Worm (Caenorhabditis elegans) whole organism, L3 larva: ENCODE data around the gene meg-1.

Experiments
- R02D3.7 ChIP-seq: fragments of 150-350 bp; optimal IDR thresholded peaks from 2 replicates; lab custom pipeline; 2014; ENCODE audit warnings: missing biosample characterization, missing genetic modification characterization
- aly-2 ChIP-seq: fragments of 150-350 bp; optimal IDR thresholded peaks from 2 replicates; lab custom pipeline; 2014; ENCODE audit warnings: missing biosample characterization, missing genetic modification characterization
- ceh-82 ChIP-seq: fragments of 150-350 bp; optimal IDR thresholded peaks from 2 replicates; lab custom pipeline; 2014; ENCODE audit warnings: missing biosample characterization, missing genetic modification characterization
- ceh-9 ChIP-seq: sonication (generic microtip); optimal IDR thresholded peaks from 2 replicates; lab custom pipeline; 2018; ENCODE audit warnings: missing biosample characterization, missing genetic modification characterization
- egl-27 ChIP-seq: sonication (generic microtip); optimal IDR thresholded peaks from 4 replicates; lab custom pipeline; 2017; ENCODE audit warnings: missing biosample characterization, missing genetic modification reagents, missing genetic modification characterization
- egl-5 ChIP-seq: fragments of 150-350 bp; optimal IDR thresholded peaks from 2 replicates; lab custom pipeline; 2017; ENCODE audit warnings: missing biosample characterization, missing genetic modification reagents, missing genetic modification characterization, inconsistent platforms
- elt-2 ChIP-seq: sonication (generic microtip); optimal IDR thresholded peaks from 2 replicates; lab custom pipeline; 2016; ENCODE audit warnings: missing genetic modification reagents, mild to moderate bottlenecking, missing genetic modification characterization, missing compliant biosample characterization
- elt-3 ChIP-seq, 3 experiments: fragments of 150-350 bp in 1 of 3; sonication (generic microtip) in 2 of 3; optimal IDR thresholded peaks; 2 replicates in 2 of 3; 4 replicates in 1 of 3; lab custom pipeline; 2014 to 2017; ENCODE audit warnings: missing biosample characterization in 3 of 3, missing genetic modification characterization in 3 of 3
- fkh-10 ChIP-seq: sonication (generic microtip); optimal IDR thresholded peaks from 2 replicates; lab custom pipeline; 2017; ENCODE audit warnings: missing biosample characterization, missing genetic modification reagents, missing genetic modification characterization
- fkh-2 ChIP-seq: fragments of 150-350 bp; optimal IDR thresholded peaks from 2 replicates; lab custom pipeline; 2014; ENCODE audit warnings: missing biosample characterization, missing genetic modification reagents, missing genetic modification characterization
- fos-1 ChIP-seq: fragments of 150-350 bp; optimal IDR thresholded peaks from 2 replicates; lab custom pipeline; 2014; ENCODE audit warnings: missing biosample characterization, missing genetic modification characterization
- hmg-11 ChIP-seq: sonication (generic microtip); optimal IDR thresholded peaks from 2 replicates; lab custom pipeline; 2016; ENCODE audit warnings: missing genetic modification characterization, missing compliant biosample characterization
- jun-1 ChIP-seq: fragments of 150-350 bp; optimal IDR thresholded peaks from 2 replicates; lab custom pipeline; 2014; ENCODE audit warnings: missing biosample characterization, missing genetic modification reagents, missing genetic modification characterization
- lin-15B ChIP-seq: fragments of 150-350 bp; optimal IDR thresholded peaks from 2 replicates; lab custom pipeline; 2014; ENCODE audit warnings: missing biosample characterization, missing genetic modification characterization
- lin-39 ChIP-seq: fragments of 150-350 bp; optimal IDR thresholded peaks from 2 replicates; lab custom pipeline; 2018; ENCODE audit warnings: missing biosample characterization, missing genetic modification reagents, missing genetic modification characterization
- lsy-12 ChIP-seq: sonication (generic microtip); optimal IDR thresholded peaks from 2 replicates; lab custom pipeline; 2016; ENCODE audit warnings: mild to moderate bottlenecking, missing genetic modification characterization, missing compliant biosample characterization
- mdl-1 ChIP-seq: fragments of 150-350 bp; optimal IDR thresholded peaks from 2 replicates; lab custom pipeline; 2014; ENCODE audit warnings: missing biosample characterization, missing genetic modification characterization
- mml-1 ChIP-seq: fragments of 150-350 bp; sonication (generic microtip); optimal IDR thresholded peaks from 3 replicates; lab custom pipeline; 2014; ENCODE audit warnings: missing biosample characterization, missing genetic modification characterization
- nfya-1 ChIP-seq: sonication (generic microtip); optimal IDR thresholded peaks from 2 replicates; lab custom pipeline; 2017; ENCODE audit warnings: missing genetic modification characterization, mild to moderate bottlenecking, missing compliant biosample characterization, antibody characterized with exemption, moderate library complexity; ENCODE audit not compliant: insufficient read depth
- nhr-11 ChIP-seq: fragments of 150-350 bp; optimal IDR thresholded peaks from 2 replicates; lab custom pipeline; 2014; ENCODE audit warnings: missing biosample characterization, missing genetic modification characterization
- nhr-12 ChIP-seq: fragments of 150-350 bp; optimal IDR thresholded peaks from 2 replicates; lab custom pipeline; 2014; ENCODE audit warnings: missing biosample characterization, missing genetic modification characterization
- nhr-23 ChIP-seq: fragments of 150-350 bp; optimal IDR thresholded peaks from 2 replicates; lab custom pipeline; 2014; ENCODE audit warnings: missing biosample characterization, missing genetic modification reagents, missing genetic modification characterization
- nhr-237 ChIP-seq: fragments of 150-350 bp; optimal IDR thresholded peaks from 2 replicates; lab custom pipeline; 2014; ENCODE audit warnings: missing biosample characterization, missing genetic modification characterization
- nhr-25 ChIP-seq: sonication (generic microtip); optimal IDR thresholded peaks from 2 replicates; lab custom pipeline; 2017; ENCODE audit warnings: missing biosample characterization, missing genetic modification characterization
- nhr-28 ChIP-seq: fragments of 150-350 bp; optimal IDR thresholded peaks from 2 replicates; lab custom pipeline; 2014; ENCODE audit warnings: missing biosample characterization, missing genetic modification characterization
- nhr-43 ChIP-seq: sonication (generic microtip); optimal IDR thresholded peaks from 2 replicates; lab custom pipeline; 2016; ENCODE audit warnings: mild to moderate bottlenecking, missing genetic modification characterization, missing compliant biosample characterization; ENCODE audit not compliant: poor library complexity, severe bottlenecking
- nhr-67 ChIP-seq: fragments of 150-350 bp; optimal IDR thresholded peaks from 2 replicates; lab custom pipeline; 2014; ENCODE audit warnings: missing biosample characterization, missing genetic modification characterization
- nhr-76 ChIP-seq: fragments of 150-350 bp; sonication (generic microtip); optimal IDR thresholded peaks from 5 replicates; lab custom pipeline; 2014; ENCODE audit warnings: missing biosample characterization, missing genetic modification characterization
- nhr-77 ChIP-seq: fragments of 150-350 bp; optimal IDR thresholded peaks from 2 replicates; lab custom pipeline; 2014; ENCODE audit warnings: missing biosample characterization, missing genetic modification characterization
- pha-4 ChIP-seq: fragments of 150-350 bp; optimal IDR thresholded peaks from 2 replicates; lab custom pipeline; 2014; ENCODE audit warnings: missing biosample characterization, missing genetic modification reagents, missing genetic modification characterization
- pqm-1 ChIP-seq: fragments of 150-350 bp; optimal IDR thresholded peaks from 2 replicates; lab custom pipeline; 2017; ENCODE audit warnings: missing biosample characterization, missing genetic modification characterization, inconsistent platforms
- sea-2 ChIP-seq: fragments of 150-350 bp; sonication (generic microtip); optimal IDR thresholded peaks from 4 replicates; lab custom pipeline; 2014; ENCODE audit warnings: missing biosample characterization, missing genetic modification reagents, missing genetic modification characterization
- skn-1 ChIP-seq: fragments of 150-350 bp; optimal IDR thresholded peaks from 2 replicates; lab custom pipeline; 2014; ENCODE audit warnings: missing biosample characterization, missing genetic modification characterization
- unc-39 ChIP-seq: sonication (generic microtip); optimal IDR thresholded peaks from 4 replicates; lab custom pipeline; 2017; ENCODE audit warnings: missing biosample characterization, missing genetic modification characterization
- unc-62 ChIP-seq: fragments of 150-350 bp; sonication (generic microtip); optimal IDR thresholded peaks from 4 replicates; lab custom pipeline; 2014; ENCODE audit warnings: missing biosample characterization, missing genetic modification reagents, missing genetic modification characterization

Gene meg-1

DNA sequence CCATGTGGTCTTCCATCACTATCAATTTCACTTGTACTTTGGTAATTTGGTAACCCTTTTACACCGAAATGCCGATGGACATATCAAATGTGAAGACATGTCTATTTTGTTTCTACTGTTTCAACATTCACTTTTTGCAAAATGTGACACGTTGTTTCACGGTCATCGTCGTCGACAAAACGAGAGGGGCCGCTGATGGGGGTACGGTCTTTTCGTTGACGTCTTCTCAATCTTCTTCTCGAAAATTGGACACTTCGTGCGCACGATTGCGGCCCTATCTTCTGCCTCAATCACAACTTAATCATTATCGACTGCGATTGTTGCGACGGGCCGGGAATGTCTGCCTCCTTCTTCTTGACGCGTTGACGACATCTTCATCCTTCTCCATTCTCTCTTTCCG, 7.3 kb upstream of the meg-1 start:
- peak; percentile 21 for TF ChIP-seq lsy-12
- peak; percentile 30 for TF ChIP-seq nhr-25
- TF ChIP-seq sea-2: no peak
- TF ChIP-seq elt-3 (tag; optimal IDR thresholded peaks at IDR 0.05; lab: Kevin White, UChicago): peak in 2 of 3 experiments; percentile 12 to 59
- TF ChIP-seq jun-1 (tag; lab: Kevin White, UChicago): no peak
- peak; percentile 26 for TF ChIP-seq nhr-23
- TF ChIP-seq ceh-9 (tag; lab: Kevin White, UChicago): no peak
- TF ChIP-seq hmg-11 (tag; lab: Kevin White, UChicago): no peak
- no peak for TF ChIP-seq unc-39 (tag; lab: Kevin White, UChicago)
- no peak for TF ChIP-seq mdl-1 (tag; lab: Kevin White, UChicago)
- no peak for TF ChIP-seq nhr-76 (tag; lab: Kevin White, UChicago)
- TF ChIP-seq pqm-1: no peak
- no peak for TF ChIP-seq nhr-237 (tag; lab: Kevin White, UChicago)
- peak; percentile 34 for TF ChIP-seq nhr-43 (tag; lab: Kevin White, UChicago)
- TF ChIP-seq aly-2 (tag; lab: Kevin White, UChicago): no peak
- no peak for TF ChIP-seq egl-5 (tag; lab: Kevin White, UChicago)
- no peak for TF ChIP-seq nhr-77 (tag; lab: Kevin White, UChicago)
- TF ChIP-seq lin-39 (tag; lab: Kevin White, UChicago): no peak
- no peak for TF ChIP-seq lin-15B (tag; lab: Kevin White, UChicago)
- no peak for TF ChIP-seq ceh-82

DNA sequence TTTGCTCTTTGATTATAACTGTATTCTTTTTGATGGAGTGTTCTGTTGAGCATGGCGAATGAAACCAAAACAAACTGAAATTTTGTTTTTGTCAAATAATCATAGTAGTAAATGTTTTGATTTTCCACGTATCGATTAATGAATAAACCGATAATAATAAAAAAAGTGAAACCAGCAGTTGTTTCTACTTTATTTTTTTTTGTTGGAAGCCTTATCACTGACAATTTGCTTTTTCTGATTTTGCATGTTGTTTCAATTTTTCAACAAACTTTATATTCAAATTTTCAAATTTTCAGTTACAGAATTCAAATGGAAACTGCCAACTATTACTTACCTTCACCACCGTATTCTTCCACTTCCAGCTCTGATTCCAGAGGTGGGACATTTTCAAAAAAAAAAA, 5.1 kb upstream of the meg-1 start, which contains the start of gene elt-3:
Gene elt-3 (plus strand): TSS at position 301 of the 400 bp plus-strand sequence.
- TF ChIP-seq fkh-10 (GFP tag; lab: Kevin White, UChicago) (no peak), pha-4 (tag; lab: Kevin White, UChicago) (no peak), fos-1 (tag; lab: Kevin White, UChicago) (no peak), nhr-67 (no peak), R02D3.7 (tag; lab: Kevin White, UChicago) (no peak), skn-1 (tag; lab: Kevin White, UChicago) (no peak), nhr-12 (no peak), nhr-25 (no peak), egl-27 (tag; lab: Kevin White, UChicago) (no peak), sea-2 (no peak)

DNA sequence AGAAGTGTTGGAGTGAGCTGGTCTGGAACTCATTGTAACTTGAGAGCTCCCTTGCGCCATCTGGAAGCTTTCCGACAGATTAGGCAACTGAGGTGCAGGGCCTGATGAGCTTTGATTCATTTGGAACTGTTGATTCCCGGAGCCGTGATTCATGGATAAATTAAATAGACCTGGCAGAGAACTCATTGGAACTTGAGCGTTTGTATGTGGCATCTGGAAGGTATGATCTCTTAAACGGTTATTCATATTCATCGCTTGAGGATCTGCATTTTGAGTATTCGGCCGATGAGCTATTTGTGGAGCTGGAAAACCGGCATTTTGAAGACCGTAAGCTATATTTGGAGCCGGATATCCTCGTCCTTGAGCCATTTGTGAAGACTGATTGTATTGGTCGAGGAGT, 902 bp downstream of the meg-1 start:
- no peak for TF ChIP-seq nhr-77 (tag; lab: Kevin White, UChicago)
- TF ChIP-seq fkh-2 (tag; lab: Kevin White, UChicago): no peak
- no peak for TF ChIP-seq aly-2 (tag; lab: Kevin White, UChicago)
- TF ChIP-seq nhr-12: no peak
- no peak for TF ChIP-seq egl-5 (tag; lab: Kevin White, UChicago)
- no peak for TF ChIP-seq nhr-11 (tag; lab: Kevin White, UChicago)
- peak; percentile 97 for TF ChIP-seq skn-1 (tag; lab: Kevin White, UChicago)

DNA sequence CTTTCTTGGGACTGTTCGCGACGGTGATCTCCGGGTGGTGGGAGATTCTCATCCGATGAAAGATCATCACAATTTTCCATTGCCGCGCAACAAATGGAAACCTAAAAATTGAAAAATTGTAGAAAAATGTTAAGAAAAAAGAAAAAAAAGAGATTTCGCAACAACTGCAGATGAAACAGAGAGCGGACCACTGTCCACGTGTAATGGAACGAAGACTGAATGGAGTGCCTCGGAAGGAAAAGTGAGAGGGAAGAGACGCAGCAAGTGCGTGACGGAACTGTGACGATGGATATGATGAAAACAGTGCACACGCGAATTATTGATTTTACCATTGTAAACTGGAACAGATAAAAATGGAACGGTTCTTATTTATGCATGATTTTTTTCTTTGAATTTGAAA, 3.4 kb downstream of the meg-1 start, which contains the start of gene meg-2:
Gene meg-2 (minus strand): TSS at position 101 of the 400 bp plus-strand sequence.
- TF ChIP-seq lin-39 (tag; lab: Kevin White, UChicago): no peak
- no peak for TF ChIP-seq nhr-25
- no peak for TF ChIP-seq pha-4 (tag; lab: Kevin White, UChicago)
- no peak for TF ChIP-seq mml-1 (tag; lab: Kevin White, UChicago)
- no peak for TF ChIP-seq nhr-28 (tag; lab: Kevin White, UChicago)
- no peak for TF ChIP-seq ceh-82
- no peak for TF ChIP-seq unc-62
- TF ChIP-seq nfya-1 (tag; lab: Kevin White, UChicago): no peak
- no peak for TF ChIP-seq elt-2 (tag; lab: Kevin White, UChicago)
- no peak for TF ChIP-seq mdl-1 (tag; lab: Kevin White, UChicago)
- no peak for TF ChIP-seq egl-27 (tag; lab: Kevin White, UChicago)
